Fruit fly (Drosophila melanogaster): ENCODE results near the gene MSAmiP.

dm6 chr3R:16878442-16878841, 17.7 kb downstream of the MSAmiP start:
- TF ChIP-seq rn (GFP tag; IDR thresholded peaks at IDR 0.05) (no peak), CG14655 (GFP tag; optimal IDR thresholded peaks at IDR 0.05) (no peak)
